Fruit fly (Drosophila melanogaster) whole organism, pupa: ENCODE results near the gene Sr-CIV.

Experiments used
- CG13204 ChIP-seq: fragments of 200-800 bp; sonication (Bioruptor generic); optimal IDR thresholded peaks from 2 replicates; lab custom pipeline; 2018; ENCODE audit warnings: missing biosample characterization, mild to moderate bottlenecking, missing genetic modification characterization, moderate library complexity
- CG14655 ChIP-seq: fragments of 200-800 bp; sonication (Bioruptor generic); optimal IDR thresholded peaks from 3 replicates; lab custom pipeline; 2017; ENCODE audit warnings: mild to moderate bottlenecking, missing biosample characterization, missing genetic modification reagents, missing genetic modification characterization
- CG15710 ChIP-seq: fragments of 200-800 bp; sonication (Bioruptor generic); optimal IDR thresholded peaks from 2 replicates; lab custom pipeline; 2018; ENCODE audit warnings: missing biosample characterization, mild to moderate bottlenecking, missing genetic modification characterization, moderate library complexity
- CG34367 ChIP-seq: fragments of 200-800 bp; sonication (Bioruptor generic); optimal IDR thresholded peaks from 2 replicates; lab custom pipeline; 2018; ENCODE audit warnings: missing biosample characterization, mild to moderate bottlenecking, missing genetic modification characterization
- CG8159 ChIP-seq: fragments of 200-800 bp; sonication (Bioruptor generic); optimal IDR thresholded peaks from 3 replicates; lab custom pipeline; 2018; ENCODE audit warnings: missing biosample characterization, mild to moderate bottlenecking, missing genetic modification characterization, moderate library complexity
- CG8301 ChIP-seq: fragments of 200-800 bp; sonication (Bioruptor generic); optimal IDR thresholded peaks from 2 replicates; lab custom pipeline; 2018; ENCODE audit warnings: missing biosample characterization, mild to moderate bottlenecking, missing genetic modification characterization
- CG9948 ChIP-seq: fragments of 200-800 bp; sonication (Bioruptor generic); optimal IDR thresholded peaks from 2 replicates; lab custom pipeline; 2018; ENCODE audit warnings: missing biosample characterization, mild to moderate bottlenecking, missing genetic modification characterization, moderate library complexity
- D1 ChIP-seq: fragments of 200-800 bp; sonication (Bioruptor generic); optimal IDR thresholded peaks from 2 replicates; lab custom pipeline; 2018; ENCODE audit warnings: missing biosample characterization, mild to moderate bottlenecking, missing genetic modification characterization, moderate library complexity
- EcR ChIP-seq: fragments of 200-800 bp; sonication (Bioruptor generic); optimal IDR thresholded peaks from 3 replicates; lab custom pipeline; 2019; ENCODE audit warnings: missing biosample characterization, missing genetic modification characterization, mild to moderate bottlenecking, moderate library complexity, missing genetic modification reagents
- Ets98B ChIP-seq: fragments of 200-800 bp; sonication (Bioruptor generic); IDR thresholded peaks from 2 replicates; pipeline ENCODE4 v1.3.6; 2022; ENCODE audit warnings: missing biosample characterization, missing genetic modification characterization

- TF ChIP-seq EcR (GFP tag; lab: Kevin White, UChicago): no peak
- no peak for TF ChIP-seq CG34367 (tag; lab: Kevin White, UChicago)
- peak; percentile 19 for TF ChIP-seq CG8301 (tag; lab: Kevin White, UChicago)
- TF ChIP-seq D1 (tag; lab: Kevin White, UChicago): no peak
- TF ChIP-seq CG15710: peak; percentile 11
- peak; percentile 48 for TF ChIP-seq CG8159 (tag; lab: Kevin White, UChicago)
- TF ChIP-seq CG14655 (GFP tag; lab: Kevin White, UChicago): peak; percentile 47
- no peak for TF ChIP-seq Ets98B (GFP tag; lab: Robert Waterston, UW)
- no peak for TF ChIP-seq CG13204 (GFP tag; lab: Kevin White, UChicago)
- peak; percentile 52 for TF ChIP-seq CG9948
These were observed 43.5 kb upstream of the Sr-CIV start for dm6 chr2L:3567394-3567793.
